Worm (Caenorhabditis elegans): ENCODE results near the gene srsx-34.

Gene srsx-34

ce11 chrV:9051100-9051499 is 15.3 kb downstream of the srsx-34 start, which contains the start of gene C25E10.7:
Gene C25E10.7, minus strand, starts transcription at chrV:9051200.
- TF ChIP-seq elt-1 (tag; optimal IDR thresholded peaks at IDR 0.05; ENCODE audit: borderline replicate concordance, insufficient read depth) (no peak), nhr-12 (tag; optimal IDR thresholded peaks at IDR 0.05) (no peak), lsy-2 (tag; optimal IDR thresholded peaks at IDR 0.05) (no peak), ztf-11 (tag; optimal IDR thresholded peaks at IDR 0.05) (no peak), snpc-4 (tag; optimal IDR thresholded peaks at IDR 0.05) (no peak), M03D4.4 (tag; optimal IDR thresholded peaks at IDR 0.05) (no peak), hlh-1 (tag; optimal IDR thresholded peaks at IDR 0.05) (no peak), ceh-83 (GFP tag; optimal IDR thresholded peaks at IDR 0.05) (no peak), ces-1 (GFP tag; optimal IDR thresholded peaks at IDR 0.05) (no peak), sem-2 (GFP tag; optimal IDR thresholded peaks at IDR 0.05) (no peak)

- TF ChIP-seq ztf-11 (tag; optimal IDR thresholded peaks at IDR 0.05), result no peak
Observed at ce11 chrV:9053235-9053634, 17.4 kb downstream of the srsx-34 start.

- TF ChIP-seq ceh-83 (GFP tag; optimal IDR thresholded peaks at IDR 0.05) (no peak), unc-120 (tag; optimal IDR thresholded peaks at IDR 0.05; ENCODE audit: poor library complexity, severe bottlenecking) (no peak)
Observed at ce11 chrV:9053969-9054368, 18.2 kb downstream of the srsx-34 start, which contains the start of gene C25E10.8. Gene C25E10.8, minus strand, starts transcription at chrV:9054069.

- TF ChIP-seq sptf-1 (tag; optimal IDR thresholded peaks at IDR 0.05), result no peak
- TF ChIP-seq ceh-39 (tag; optimal IDR thresholded peaks at IDR 0.05), result no peak
- no peak for TF ChIP-seq unc-62 (GFP tag; optimal IDR thresholded peaks at IDR 0.05)
- TF ChIP-seq snpc-4 (tag; optimal IDR thresholded peaks at IDR 0.05), result no peak
- TF ChIP-seq nhr-12 (tag; optimal IDR thresholded peaks at IDR 0.05), result no peak
- TF ChIP-seq drap-1 (GFP tag; optimal IDR thresholded peaks at IDR 0.05), result no peak
- no peak for TF ChIP-seq nhr-76 (tag; optimal IDR thresholded peaks at IDR 0.05)
- no peak for TF ChIP-seq lin-32 (GFP tag; optimal IDR thresholded peaks at IDR 0.05)
- TF ChIP-seq mab-5 (tag; optimal IDR thresholded peaks at IDR 0.05), result no peak
- no peak for TF ChIP-seq blmp-1 (tag; optimal IDR thresholded peaks at IDR 0.05)
- TF ChIP-seq ceh-83 (GFP tag; optimal IDR thresholded peaks at IDR 0.05), result no peak
- no peak for TF ChIP-seq sem-2 (GFP tag; optimal IDR thresholded peaks at IDR 0.05)
- TF ChIP-seq ceh-43 (GFP tag; optimal IDR thresholded peaks at IDR 0.05), result no peak
Observed at ce11 chrV:9054771-9055170, 19.0 kb downstream of the srsx-34 start, which contains the start of gene swm-1. Gene swm-1, minus strand, starts transcription at chrV:9054871.

ce11 chrV:9055644-9056043 is 19.9 kb downstream of the srsx-34 start:
- no peak for TF ChIP-seq hlh-1 (tag; optimal IDR thresholded peaks at IDR 0.05)

- no peak for TF ChIP-seq nhr-76 (tag; optimal IDR thresholded peaks at IDR 0.05)
- TF ChIP-seq M03D4.4 (tag; optimal IDR thresholded peaks at IDR 0.05), result no peak
- no peak for TF ChIP-seq mab-5 (tag; optimal IDR thresholded peaks at IDR 0.05)
- TF ChIP-seq blmp-1 (tag; optimal IDR thresholded peaks at IDR 0.05), result no peak
Observed at ce11 chrV:9056253-9056652, 20.5 kb downstream of the srsx-34 start, which contains the start of gene C25E10.10. Gene C25E10.10, minus strand, starts transcription at chrV:9056353.

- TF ChIP-seq ces-1 (GFP tag; optimal IDR thresholded peaks at IDR 0.05) (no peak), ceh-83 (GFP tag; optimal IDR thresholded peaks at IDR 0.05) (no peak), ham-2 (GFP tag; optimal IDR thresholded peaks at IDR 0.05) (no peak), mls-2 (tag; optimal IDR thresholded peaks at IDR 0.05) (no peak), snpc-4 (tag; optimal IDR thresholded peaks at IDR 0.05) (no peak), zip-8 (tag; optimal IDR thresholded peaks at IDR 0.05) (no peak), nhr-237 (tag; optimal IDR thresholded peaks at IDR 0.05) (no peak), ceh-43 (GFP tag; optimal IDR thresholded peaks at IDR 0.05) (no peak), tbx-8 (GFP tag; optimal IDR thresholded peaks at IDR 0.05) (no peak), ceh-39 (tag; optimal IDR thresholded peaks at IDR 0.05) (no peak), nhr-12 (tag; optimal IDR thresholded peaks at IDR 0.05) (no peak), nhr-28 (tag; optimal IDR thresholded peaks at IDR 0.05) (no peak), M03D4.4 (tag; optimal IDR thresholded peaks at IDR 0.05) (no peak), unc-62 (GFP tag; optimal IDR thresholded peaks at IDR 0.05) (no peak)
Observed at ce11 chrV:9058627-9059026, 22.8 kb downstream of the srsx-34 start, which contains the start of gene C25E10.11. Gene C25E10.11, minus strand, starts transcription at chrV:9058727.

All from whole organism, mixed stage, embryonic.